Worm (Caenorhabditis elegans): ENCODE results near the gene nol-6.
"Not testable (repeated sequence)": the region's sequence is repeated elsewhere in the genome, so short reads cannot be mapped to it uniquely, and the experiment has no call there.

DNA sequence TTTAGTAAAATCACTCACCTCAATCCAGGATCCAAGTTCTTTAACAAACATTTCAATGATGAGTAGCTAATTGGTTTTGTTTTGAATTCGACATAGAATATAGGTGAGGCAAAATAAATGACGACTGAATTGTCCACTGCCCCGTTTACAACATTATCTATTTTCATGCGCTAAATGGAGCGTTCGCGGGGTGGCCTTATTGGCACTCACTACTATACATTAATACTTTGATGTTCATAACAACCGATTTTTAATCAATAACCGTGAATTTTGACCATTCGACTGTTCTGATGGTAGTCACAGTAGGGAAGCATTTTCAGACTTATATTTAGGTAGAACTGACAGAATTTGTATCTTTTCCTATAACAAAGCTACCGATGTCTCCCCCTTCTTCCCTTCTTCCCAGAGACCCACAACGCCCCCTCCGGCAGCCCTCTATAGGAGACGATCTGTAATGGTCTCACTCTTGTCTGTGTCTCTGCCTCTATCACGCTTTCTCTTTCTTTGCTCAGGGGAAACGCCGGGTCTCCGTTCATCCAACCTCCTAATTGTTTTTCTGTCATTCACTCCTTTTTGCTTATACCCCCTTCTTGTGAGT lies 9.5 kb upstream of the nol-6 start, which contains the start of gene Y51H7C.12:
- TF ChIP-seq flt-1 (GFP tag; IDR thresholded peaks at IDR 0.05); med-1 (GFP tag; optimal IDR thresholded peaks at IDR 0.05; ENCODE audit: insufficient read depth); ztf-29 (GFP tag; IDR thresholded peaks at IDR 0.05); T22C8.4 (GFP tag; IDR thresholded peaks at IDR 0.05); klf-2 (GFP tag; conservative IDR thresholded peaks at IDR 0.05); ref-1 (GFP tag; conservative IDR thresholded peaks at IDR 0.05); ztf-23 (GFP tag; IDR thresholded peaks at IDR 0.05); cog-1 (tag; optimal IDR thresholded peaks at IDR 0.05): not testable (repeated sequence)

All from whole organism, midembryonic.